Fruit fly (Drosophila melanogaster): ENCODE data around the gene smg.
A peak's percentile ranks its signal among the peaks of the same experiment; 100 is the strongest.

smg gene

dm6 chr3L:8964458-8964857, 33.3 kb downstream of the smg start, which contains the start of gene ValRS-m:
Gene ValRS-m (minus strand): TSS chr3L:8964769.
- no peak for TF ChIP-seq CG17801 (GFP tag; optimal IDR thresholded peaks at IDR 0.05; ENCODE audit: partially characterized antibody)

DNA sequence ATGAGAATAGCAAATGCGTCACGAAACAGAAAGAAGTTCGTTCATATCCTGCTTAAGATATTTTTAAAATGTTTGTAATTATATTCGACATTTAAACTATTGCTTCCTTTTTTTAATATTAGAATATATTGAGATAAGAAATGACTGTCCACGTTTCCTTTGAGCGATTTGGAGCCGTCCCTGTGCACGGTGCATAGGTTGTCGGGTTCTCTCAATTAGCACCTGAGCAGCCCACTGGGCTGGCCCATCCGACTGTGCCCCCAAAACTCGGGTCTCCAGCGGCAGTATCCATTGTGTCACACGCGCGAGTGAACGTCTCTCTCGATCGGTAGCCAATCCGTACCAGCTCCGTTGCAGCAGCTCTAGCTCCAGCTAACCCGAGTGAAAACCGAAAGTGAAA, 39.2 kb downstream of the smg start, which contains the start of gene CG13313:
Gene CG13313, plus strand, starts transcription at position 301 of the 400 bp plus-strand sequence.
- no peak for TF ChIP-seq CG17801 (GFP tag; optimal IDR thresholded peaks at IDR 0.05; ENCODE audit: partially characterized antibody)

dm6 chr3L:8956669-8957068, 41.1 kb downstream of the smg start, which contains the start of gene mRpL12:
Gene mRpL12 (plus strand): TSS chr3L:8956791.
- TF ChIP-seq CG17801 (GFP tag; optimal IDR thresholded peaks at IDR 0.05; ENCODE audit: partially characterized antibody), result no peak

- no peak for TF ChIP-seq CG17801 (GFP tag; optimal IDR thresholded peaks at IDR 0.05; ENCODE audit: partially characterized antibody)
These were observed 42.6 kb downstream of the smg start for dm6 chr3L:8955199-8955598.

DNA sequence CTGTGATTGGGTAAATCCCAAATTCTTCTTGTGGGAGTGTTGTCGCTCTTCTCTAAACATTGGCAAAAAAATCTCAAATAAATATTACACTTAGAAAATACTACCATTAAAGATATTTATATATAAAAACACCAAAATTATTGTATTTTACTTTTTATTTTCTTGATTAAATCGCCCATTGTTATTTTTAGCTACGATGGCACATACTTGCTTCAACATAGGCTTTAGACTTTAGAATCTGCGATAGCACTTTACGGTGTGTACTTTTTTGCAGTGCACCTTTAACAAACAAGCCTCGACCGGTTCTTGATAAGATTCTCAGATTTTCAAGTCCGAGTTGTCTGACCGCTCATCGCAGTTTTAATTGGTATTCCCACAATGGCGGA, 43.1 kb downstream of the smg start, which contains the start of gene GNBP3:
Gene GNBP3, plus strand, starts transcription at position 374 of the 386 bp plus-strand sequence.
- TF ChIP-seq CG17801 (GFP tag; optimal IDR thresholded peaks at IDR 0.05; ENCODE audit: partially characterized antibody), result no peak

DNA sequence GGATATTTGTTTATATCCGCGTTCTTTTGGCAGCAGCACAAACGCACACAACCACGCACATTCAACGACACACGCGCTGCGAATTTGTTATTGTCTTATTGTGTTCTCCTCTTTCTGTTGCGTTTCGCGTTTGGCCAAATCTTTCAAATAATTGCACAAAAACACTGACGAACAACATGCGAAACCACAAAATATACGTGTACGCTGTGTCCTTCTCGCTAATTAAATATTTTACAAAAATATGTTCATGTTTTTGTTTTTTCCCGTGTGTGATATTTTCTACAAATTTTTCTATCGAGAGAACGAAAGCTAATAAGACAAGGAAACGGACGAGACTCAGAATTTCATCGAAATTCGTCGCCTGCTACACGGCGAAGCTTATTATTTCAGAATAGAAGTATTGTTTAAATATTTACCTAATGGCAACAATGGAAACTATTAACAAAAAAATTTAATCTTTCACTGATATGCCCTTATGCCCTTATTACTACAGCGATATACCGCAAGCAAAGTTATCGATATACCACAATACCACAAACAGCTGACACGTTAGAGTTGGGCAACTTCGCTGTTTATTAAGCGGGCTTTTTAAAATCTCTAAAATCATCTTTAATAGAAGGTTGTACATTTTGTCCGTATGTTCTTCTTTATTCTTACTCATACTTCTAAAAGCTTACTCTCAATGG, 43.7 kb downstream of the smg start, which contains the start of the genes CG43783 and orb2:
Gene CG43783, minus strand, starts transcription at position 311 of the 686 bp plus-strand sequence.
Gene orb2, minus strand, starts transcription at position 502 of the 686 bp plus-strand sequence.
- TF ChIP-seq CG17801 (GFP tag; optimal IDR thresholded peaks at IDR 0.05; ENCODE audit: partially characterized antibody), result no peak

- peak; percentile 55 for TF ChIP-seq CG17801 (GFP tag; optimal IDR thresholded peaks at IDR 0.05; ENCODE audit: partially characterized antibody)
These were observed 44.4 kb downstream of the smg start for dm6 chr3L:8953199-8953956.

dm6 chr3L:8952549-8953198, 45.1 kb downstream of the smg start:
- TF ChIP-seq CG17801 (GFP tag; optimal IDR thresholded peaks at IDR 0.05; ENCODE audit: partially characterized antibody), result no peak

DNA sequence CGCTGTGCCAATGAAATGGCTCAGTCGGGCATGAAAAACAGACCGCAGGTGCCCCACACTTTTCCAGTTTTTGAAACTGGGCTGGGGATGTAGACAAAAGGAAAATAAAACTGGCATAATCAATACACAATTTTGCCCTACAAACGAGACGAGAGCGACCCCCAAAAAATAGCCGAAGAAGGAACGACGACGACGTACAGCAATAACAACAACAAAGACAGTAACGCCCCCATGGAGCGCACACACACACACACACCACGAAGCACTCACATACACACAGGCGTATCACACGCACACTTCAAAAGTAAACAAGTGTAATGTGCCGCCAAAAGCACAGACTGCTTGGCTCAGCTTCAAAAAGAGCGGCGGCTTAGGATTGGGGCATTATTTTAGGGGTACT, 46.3 kb downstream of the smg start:
- no peak for TF ChIP-seq CG17801 (GFP tag; optimal IDR thresholded peaks at IDR 0.05; ENCODE audit: partially characterized antibody)

- no peak for TF ChIP-seq CG17801 (GFP tag; optimal IDR thresholded peaks at IDR 0.05; ENCODE audit: partially characterized antibody)
These were observed 46.8 kb downstream of the smg start for dm6 chr3L:8950955-8951354.

DNA sequence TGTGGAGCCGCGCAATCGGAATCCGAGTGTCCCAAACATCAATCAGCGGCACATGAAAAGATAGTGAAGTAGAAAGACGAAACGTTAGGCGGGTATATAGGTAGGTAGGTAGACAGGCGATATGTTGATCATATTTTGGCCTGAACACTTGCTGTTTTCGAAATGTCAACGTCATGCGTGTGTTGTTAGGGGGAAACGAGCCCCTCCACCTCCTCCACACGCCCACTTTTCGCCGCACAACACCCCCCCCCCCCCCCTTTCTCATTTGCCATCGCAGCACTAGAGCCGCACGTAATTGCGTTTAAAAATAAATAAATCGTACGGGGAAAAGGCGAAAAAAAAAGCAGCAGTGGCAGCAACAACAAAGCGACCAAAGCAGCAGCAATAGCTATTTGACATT, 48.0 kb downstream of the smg start:
- no peak for TF ChIP-seq CG17801 (GFP tag; optimal IDR thresholded peaks at IDR 0.05; ENCODE audit: partially characterized antibody)

DNA sequence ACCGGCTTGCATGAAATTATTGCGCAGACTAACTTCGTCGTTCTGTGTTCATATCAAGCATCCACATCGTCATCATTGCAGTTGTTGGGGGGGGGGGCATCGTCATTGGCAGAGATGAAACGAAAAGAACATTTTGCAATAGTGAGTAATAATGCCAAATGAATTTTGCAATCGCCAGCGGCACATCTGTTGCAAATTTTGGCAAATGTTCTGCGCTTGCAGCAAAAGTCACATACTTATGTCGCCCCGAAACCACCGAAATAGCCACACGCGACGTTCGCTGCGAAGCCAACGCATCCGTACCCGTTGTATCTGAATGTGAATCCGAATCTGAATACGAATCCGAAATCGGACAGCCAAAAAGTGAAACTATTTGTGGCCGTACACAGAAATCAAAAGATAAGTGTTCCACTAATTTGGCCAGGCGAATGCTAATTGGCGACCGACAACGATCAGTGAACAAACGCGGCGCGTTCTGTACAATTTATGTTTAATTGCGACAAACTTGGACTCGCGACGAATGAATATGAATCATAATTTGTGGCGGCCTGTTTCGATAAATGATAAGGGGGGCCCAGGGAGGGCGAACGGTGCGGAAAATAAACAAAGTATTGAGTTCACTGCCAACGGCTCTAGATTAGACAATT, 49.8 kb downstream of the smg start:
- TF ChIP-seq CG17801 (GFP tag; optimal IDR thresholded peaks at IDR 0.05; ENCODE audit: partially characterized antibody), result no peak
